Worm (Caenorhabditis elegans) whole organism, L1 larva: ENCODE results near the gene slc-25A26.

Experiments used
- C16A3.4 ChIP-seq: fragments of 150-350 bp; optimal IDR thresholded peaks from 2 replicates; lab custom pipeline; 2014; ENCODE audit warnings: missing biosample characterization, missing genetic modification characterization
- C34B4.2 ChIP-seq: sonication (generic microtip); optimal IDR thresholded peaks from 2 replicates; lab custom pipeline; 2017; ENCODE audit warnings: mild to moderate bottlenecking, missing genetic modification characterization, missing compliant biosample characterization
- ceh-63 ChIP-seq: fragments of 200-800 bp; sonication (Bioruptor generic); optimal IDR thresholded peaks from 2 replicates; lab custom pipeline; 2018; ENCODE audit warnings: mild to moderate bottlenecking, missing genetic modification characterization, missing compliant biosample characterization
- ceh-8 ChIP-seq: fragments of 200-800 bp; sonication (Bioruptor generic); optimal IDR thresholded peaks from 2 replicates; lab custom pipeline; 2018; ENCODE audit warnings: mild to moderate bottlenecking, missing genetic modification characterization, moderate library complexity, missing compliant biosample characterization
- ceh-82 ChIP-seq, 3 experiments: fragments of 150-350 bp in 1 of 3; sonication (generic microtip) in 2 of 3; optimal IDR thresholded peaks; 2 replicates each; lab custom pipeline; 2014 to 2017; ENCODE audit warnings: missing biosample characterization in 3 of 3, missing genetic modification characterization in 3 of 3
- ceh-88 ChIP-seq: fragments of 200-800 bp; sonication (Bioruptor generic); IDR thresholded peaks from 2 replicates; pipeline ENCODE4 v1.3.6; 2022; ENCODE audit warnings: missing genetic modification characterization, missing compliant biosample characterization
- ceh-90 ChIP-seq: sonication (generic microtip); optimal IDR thresholded peaks from 2 replicates; lab custom pipeline; 2016; ENCODE audit warnings: missing genetic modification characterization, missing compliant biosample characterization
- dpl-1 ChIP-seq, 3 experiments: fragments of 150-350 bp in 2 of 3; sonication (generic microtip) in 1 of 3; optimal IDR thresholded peaks; 2 replicates each; lab custom pipeline; 2014 to 2017; ENCODE audit warnings: missing biosample characterization in 3 of 3, missing genetic modification characterization in 3 of 3, missing genetic modification reagents in 3 of 3
- efl-1 ChIP-seq, 4 experiments: fragments of 150-350 bp; optimal IDR thresholded peaks in 3 of 4; peaks in 1 of 4; 1 replicate in 1 of 4; 2 replicates in 3 of 4; lab custom pipeline; 2014; ENCODE audit warnings: missing biosample characterization in 2 of 4, missing genetic modification characterization in 2 of 4, missing genetic modification reagents in 2 of 4
- egl-13 ChIP-seq: sonication (generic microtip); optimal IDR thresholded peaks from 2 replicates; lab custom pipeline; 2016; ENCODE audit warnings: missing genotype, missing genetic modification reagents, missing genetic modification characterization, missing compliant biosample characterization
- elt-2 ChIP-seq: sonication (generic microtip); optimal IDR thresholded peaks from 2 replicates; lab custom pipeline; 2016; ENCODE audit warnings: missing genetic modification characterization, mild to moderate bottlenecking, inconsistent platforms, missing compliant biosample characterization, missing genetic modification reagents
- elt-3 ChIP-seq, 6 experiments: fragments of 150-350 bp in 1 of 6; sonication (generic microtip); optimal IDR thresholded peaks; 2 replicates each; lab custom pipeline; 2017 to 2018; ENCODE audit warnings: missing biosample characterization in 6 of 6, missing genetic modification characterization in 6 of 6, inconsistent platforms in 1 of 6
- fkh-10 ChIP-seq: sonication (generic microtip); optimal IDR thresholded peaks from 2 replicates; lab custom pipeline; 2017; ENCODE audit warnings: missing biosample characterization, missing genetic modification reagents, missing genetic modification characterization
- fkh-4 ChIP-seq: sonication (generic microtip); optimal IDR thresholded peaks from 2 replicates; lab custom pipeline; 2016; ENCODE audit warnings: missing compliant biosample characterization, missing genetic modification characterization, borderline replicate concordance
- fkh-8 ChIP-seq: sonication (generic microtip); optimal IDR thresholded peaks from 2 replicates; lab custom pipeline; 2016; ENCODE audit warnings: mild to moderate bottlenecking, missing genetic modification characterization, missing compliant biosample characterization
- fos-1 ChIP-seq: fragments of 150-350 bp; optimal IDR thresholded peaks from 2 replicates; lab custom pipeline; 2014; ENCODE audit warnings: missing biosample characterization, missing genetic modification characterization
- grh-1 ChIP-seq: fragments of 200-800 bp; sonication (Bioruptor generic); IDR thresholded peaks from 2 replicates; pipeline ENCODE4 v1.3.6; 2022; ENCODE audit warnings: missing genetic modification reagents, missing genetic modification characterization, missing compliant biosample characterization
- hlh-4 ChIP-seq: sonication (generic microtip); optimal IDR thresholded peaks from 2 replicates; lab custom pipeline; 2016; ENCODE audit warnings: mild to moderate bottlenecking, missing genetic modification characterization, missing compliant biosample characterization
- hpl-2 ChIP-seq: fragments of 150-350 bp; optimal IDR thresholded peaks from 2 replicates; lab custom pipeline; 2014; ENCODE audit warnings: missing biosample characterization, missing genetic modification reagents, missing genetic modification characterization
- jun-1 ChIP-seq: fragments of 150-350 bp; optimal IDR thresholded peaks from 2 replicates; lab custom pipeline; 2014; ENCODE audit warnings: missing biosample characterization, missing genetic modification reagents, missing genetic modification characterization
- lin-15B ChIP-seq: fragments of 150-350 bp; sonication (generic microtip); optimal IDR thresholded peaks from 3 replicates; lab custom pipeline; 2014; ENCODE audit warnings: missing biosample characterization, missing genetic modification characterization
- lin-35 ChIP-seq, 2 experiments: fragments of 150-350 bp; optimal IDR thresholded peaks; 2 replicates each; lab custom pipeline; 2014; ENCODE audit warnings: missing biosample characterization in 2 of 2, missing genetic modification characterization in 2 of 2, missing genetic modification reagents in 2 of 2
- lir-3 ChIP-seq: sonication (generic microtip); optimal IDR thresholded peaks from 2 replicates; lab custom pipeline; 2016; ENCODE audit warnings: mild to moderate bottlenecking, missing genetic modification characterization, moderate library complexity, missing compliant biosample characterization; ENCODE audit not compliant: poor library complexity
- mdl-1 ChIP-seq, 2 experiments: fragments of 150-350 bp; optimal IDR thresholded peaks; 2 replicates each; lab custom pipeline; 2014 to 2017; ENCODE audit warnings: missing biosample characterization in 2 of 2, missing genetic modification characterization in 2 of 2, inconsistent platforms in 1 of 2
- mef-2 ChIP-seq: fragments of 150-350 bp; optimal IDR thresholded peaks from 2 replicates; lab custom pipeline; 2014; ENCODE audit warnings: missing biosample characterization, missing genetic modification characterization
- mep-1 ChIP-seq: fragments of 150-350 bp; optimal IDR thresholded peaks from 2 replicates; lab custom pipeline; 2014; ENCODE audit warnings: missing biosample characterization, missing genetic modification characterization
- nhr-12 ChIP-seq: sonication (generic microtip); optimal IDR thresholded peaks from 2 replicates; lab custom pipeline; 2017; ENCODE audit warnings: missing biosample characterization, missing genetic modification characterization
- nhr-20 ChIP-seq: sonication (generic microtip); optimal IDR thresholded peaks from 2 replicates; lab custom pipeline; 2016; ENCODE audit warnings: mild to moderate bottlenecking, missing genetic modification characterization, missing compliant biosample characterization
- nhr-237 ChIP-seq: fragments of 150-350 bp; optimal IDR thresholded peaks from 2 replicates; lab custom pipeline; 2014; ENCODE audit warnings: missing biosample characterization, missing genetic modification characterization
- nhr-28 ChIP-seq: fragments of 150-350 bp; optimal IDR thresholded peaks from 2 replicates; lab custom pipeline; 2014; ENCODE audit warnings: missing biosample characterization, missing genetic modification characterization
- nhr-47 ChIP-seq: sonication (generic microtip); optimal IDR thresholded peaks from 2 replicates; lab custom pipeline; 2016; ENCODE audit warnings: mild to moderate bottlenecking, missing genetic modification characterization, moderate library complexity, missing compliant biosample characterization
- nhr-71 ChIP-seq: sonication (generic microtip); optimal IDR thresholded peaks from 2 replicates; lab custom pipeline; 2016; ENCODE audit warnings: mild to moderate bottlenecking, missing genetic modification characterization, moderate library complexity, missing compliant biosample characterization
- nhr-84 ChIP-seq: sonication (generic microtip); optimal IDR thresholded peaks from 2 replicates; lab custom pipeline; 2017; ENCODE audit warnings: missing biosample characterization, missing genetic modification characterization
- nhr-85 ChIP-seq: sonication (generic microtip); peaks from one replicate; lab custom pipeline; 2016; ENCODE audit warnings: missing genetic modification characterization, inconsistent platforms, missing compliant biosample characterization
- nhr-90 ChIP-seq: sonication (generic microtip); optimal IDR thresholded peaks from 2 replicates; lab custom pipeline; 2016; ENCODE audit warnings: mild to moderate bottlenecking, missing genetic modification characterization, missing compliant biosample characterization; ENCODE audit not compliant: poor library complexity
- pag-3 ChIP-seq: sonication (generic microtip); optimal IDR thresholded peaks from 2 replicates; lab custom pipeline; 2017; ENCODE audit warnings: missing genetic modification characterization, mild to moderate bottlenecking, missing compliant biosample characterization, antibody characterized with exemption, borderline replicate concordance; ENCODE audit not compliant: insufficient read depth
- pax-3 ChIP-seq: fragments of 200-800 bp; sonication (Bioruptor generic); optimal IDR thresholded peaks from 2 replicates; lab custom pipeline; 2018; ENCODE audit warnings: mild to moderate bottlenecking, missing genetic modification characterization, moderate library complexity, missing compliant biosample characterization
- pqm-1 ChIP-seq: sonication (generic microtip); optimal IDR thresholded peaks from 3 replicates; lab custom pipeline; 2017; ENCODE audit warnings: missing biosample characterization, missing genetic modification characterization
- rnt-1 ChIP-seq: sonication (generic microtip); optimal IDR thresholded peaks from 2 replicates; lab custom pipeline; 2016; ENCODE audit warnings: mild to moderate bottlenecking, missing genetic modification characterization, moderate library complexity, missing compliant biosample characterization
- sup-37 ChIP-seq: fragments of 200-800 bp; sonication (Bioruptor generic); optimal IDR thresholded peaks from 2 replicates; lab custom pipeline; 2018; ENCODE audit warnings: mild to moderate bottlenecking, missing genetic modification characterization, missing compliant biosample characterization
- swsn-7 ChIP-seq: sonication (generic microtip); optimal IDR thresholded peaks from 2 replicates; lab custom pipeline; 2016; ENCODE audit warnings: missing genetic modification characterization, missing compliant biosample characterization
- tbx-2 ChIP-seq: sonication (generic microtip); optimal IDR thresholded peaks from 2 replicates; lab custom pipeline; 2016; ENCODE audit warnings: missing genetic modification characterization, missing compliant biosample characterization
- tlp-1 ChIP-seq: fragments of 150-350 bp; optimal IDR thresholded peaks from 2 replicates; lab custom pipeline; 2014; ENCODE audit warnings: missing biosample characterization, missing genetic modification characterization
- unc-30 ChIP-seq: sonication (generic microtip); optimal IDR thresholded peaks from 2 replicates; lab custom pipeline; 2017; ENCODE audit warnings: missing biosample characterization, missing genetic modification characterization
- unc-62 ChIP-seq: fragments of 150-350 bp; optimal IDR thresholded peaks from 2 replicates; lab custom pipeline; 2014; ENCODE audit warnings: missing biosample characterization, missing genetic modification reagents, missing genetic modification characterization
- unc-98 ChIP-seq: fragments of 200-800 bp; sonication (Bioruptor generic); IDR thresholded peaks from 2 replicates; pipeline ENCODE4 v1.3.6; 2022; ENCODE audit warnings: missing genetic modification characterization, missing compliant biosample characterization
- vab-15 ChIP-seq: sonication (generic microtip); optimal IDR thresholded peaks from 2 replicates; lab custom pipeline; 2017; ENCODE audit warnings: missing genotype, mild to moderate bottlenecking, missing genetic modification characterization, missing compliant biosample characterization
- xbp-1 ChIP-seq: sonication (generic microtip); optimal IDR thresholded peaks from 2 replicates; lab custom pipeline; 2016; ENCODE audit warnings: missing genetic modification characterization, missing compliant biosample characterization
- zag-1 ChIP-seq: fragments of 150-350 bp; optimal IDR thresholded peaks from 2 replicates; lab custom pipeline; 2014; ENCODE audit warnings: missing biosample characterization, missing genetic modification characterization
- ztf-11 ChIP-seq, 2 experiments: sonication (generic microtip); optimal IDR thresholded peaks; 2 replicates each; lab custom pipeline; 2016 to 2017; ENCODE audit warnings: missing genetic modification characterization in 2 of 2, missing biosample characterization in 1 of 2, missing compliant biosample characterization in 1 of 2
- ztf-4 ChIP-seq: fragments of 150-350 bp; optimal IDR thresholded peaks from 2 replicates; lab custom pipeline; 2014; ENCODE audit warnings: missing biosample characterization, missing genetic modification characterization

slc-25A26 gene

ce11 chrIV:8974543-8975330 is 44.5 kb downstream of the slc-25A26 start (continued):
- no peak for TF ChIP-seq ceh-63 (GFP tag; lab: Kevin White, UChicago)
- peak; percentile 33 for TF ChIP-seq swsn-7 (tag; lab: Kevin White, UChicago)
- no peak for TF ChIP-seq pax-3
- TF ChIP-seq ztf-4 (tag; lab: Kevin White, UChicago) = peak; percentile 66
- no peak for TF ChIP-seq jun-1 (tag; lab: Kevin White, UChicago)
- peak; percentile 79 for TF ChIP-seq rnt-1 (tag; lab: Kevin White, UChicago)
- TF ChIP-seq nhr-12 (tag; lab: Kevin White, UChicago) = no peak
- TF ChIP-seq mep-1 (tag; lab: Kevin White, UChicago) = no peak
- no peak for TF ChIP-seq egl-13 (tag; lab: Kevin White, UChicago)
- no peak for TF ChIP-seq nhr-84
- peak in 1 of 2 experiments; percentile 25 for TF ChIP-seq lin-35 (GFP tag; optimal IDR thresholded peaks at IDR 0.05; lab: Kevin White, UChicago)
- TF ChIP-seq elt-3 (tag; optimal IDR thresholded peaks at IDR 0.05; lab: Kevin White, UChicago) = no peak
- no peak for TF ChIP-seq fos-1
- no peak for TF ChIP-seq unc-98 (GFP tag; lab: Robert Waterston, UW)
- peak; percentile 69 for TF ChIP-seq lir-3 (tag; lab: Kevin White, UChicago)
- TF ChIP-seq ceh-88 (GFP tag; lab: Robert Waterston, UW) = no peak
- no peak for TF ChIP-seq ceh-82 (tag; optimal IDR thresholded peaks at IDR 0.05; lab: Kevin White, UChicago)
- no peak for TF ChIP-seq elt-2 (tag; lab: Kevin White, UChicago)
- TF ChIP-seq hpl-2 = no peak
- TF ChIP-seq dpl-1 (GFP tag; optimal IDR thresholded peaks at IDR 0.05; lab: Kevin White, UChicago) = no peak
- TF ChIP-seq nhr-90 (tag; lab: Kevin White, UChicago) = no peak
- TF ChIP-seq unc-30 = no peak
- peak; percentile 25 for TF ChIP-seq tbx-2 (tag; lab: Kevin White, UChicago)
- TF ChIP-seq tlp-1 = no peak
- TF ChIP-seq C34B4.2 (tag; lab: Kevin White, UChicago) = no peak
- TF ChIP-seq fkh-4 (tag; lab: Kevin White, UChicago) = no peak
- TF ChIP-seq ceh-8 (GFP tag; lab: Kevin White, UChicago) = no peak
- TF ChIP-seq C16A3.4 (tag; lab: Kevin White, UChicago) = peak; percentile 45
- TF ChIP-seq ceh-90 (tag; lab: Kevin White, UChicago) = no peak
- no peak for TF ChIP-seq ztf-11 (tag; optimal IDR thresholded peaks at IDR 0.05; lab: Kevin White, UChicago)
- no peak for TF ChIP-seq nhr-85 (tag; lab: Kevin White, UChicago)
- peak; percentile 90 for TF ChIP-seq nhr-71 (tag; lab: Kevin White, UChicago)
- no peak for TF ChIP-seq fkh-10 (GFP tag; lab: Kevin White, UChicago)
- no peak for TF ChIP-seq unc-62 (GFP tag; lab: Kevin White, UChicago)
- TF ChIP-seq nhr-47 = peak; percentile 34
- no peak for TF ChIP-seq fkh-8 (tag; lab: Kevin White, UChicago)
- TF ChIP-seq vab-15 (tag; lab: Kevin White, UChicago) = no peak
- TF ChIP-seq nhr-20 (tag; lab: Kevin White, UChicago) = peak; percentile 71
- TF ChIP-seq lin-15B (tag; lab: Kevin White, UChicago) = no peak
- TF ChIP-seq hlh-4 = no peak
- no peak for TF ChIP-seq mef-2 (tag; lab: Kevin White, UChicago)
- no peak for TF ChIP-seq nhr-237 (tag; lab: Kevin White, UChicago)
- no peak for TF ChIP-seq nhr-28 (tag; lab: Kevin White, UChicago)
- peak in 1 of 2 experiments; percentile 20 for TF ChIP-seq efl-1 (optimal IDR thresholded peaks at IDR 0.05; lab: Kevin White, UChicago)
- TF ChIP-seq efl-1 (GFP tag; optimal IDR thresholded peaks at IDR 0.05 in 1 of 2; lab: Kevin White, UChicago) = peak in 1 of 2 experiments; percentile 52
- TF ChIP-seq sup-37 (GFP tag; lab: Kevin White, UChicago) = no peak
- TF ChIP-seq xbp-1 (tag; lab: Kevin White, UChicago) = peak; percentile 51
- no peak for TF ChIP-seq zag-1 (tag; lab: Kevin White, UChicago)
- no peak for TF ChIP-seq pqm-1 (tag; lab: Kevin White, UChicago)
- no peak for TF ChIP-seq grh-1 (GFP tag; lab: Robert Waterston, UW)
- TF ChIP-seq pag-3 = no peak
- TF ChIP-seq mdl-1 (tag; optimal IDR thresholded peaks at IDR 0.05; lab: Kevin White, UChicago) = peak in 1 of 2 experiments; percentile 51
